Fruit fly (Drosophila melanogaster): ENCODE results near the gene CG11722.

Gene CG11722

DNA sequence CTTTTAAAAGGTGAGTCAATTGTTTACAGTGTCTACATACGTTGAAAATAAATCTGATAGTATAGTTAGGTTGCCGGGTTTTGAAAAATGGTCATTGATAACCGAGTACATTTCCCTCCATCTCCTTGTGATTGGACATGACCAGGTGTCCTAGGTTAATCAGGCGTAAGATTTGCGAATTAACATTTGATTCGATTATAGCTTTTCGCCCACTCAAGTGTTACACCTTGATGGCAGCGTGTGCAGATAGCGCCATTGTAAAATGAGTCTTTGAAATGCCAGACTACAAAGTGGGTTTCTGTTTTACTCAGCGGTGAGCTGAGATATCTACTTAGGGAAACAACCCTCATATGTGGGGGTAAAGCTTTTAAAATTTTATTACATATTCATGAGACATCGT, 9.7 kb upstream of the CG11722 start:
- TF ChIP-seq MESR4 (GFP tag; optimal IDR thresholded peaks at IDR 0.05) (no peak), CG32532 (GFP tag; IDR thresholded peaks at IDR 0.05) (no peak), CHES-1-like (GFP tag; optimal IDR thresholded peaks at IDR 0.05) (no peak), CG14965 (GFP tag; optimal IDR thresholded peaks at IDR 0.05; ENCODE audit: borderline replicate concordance) (no peak), CoRest (tag; optimal IDR thresholded peaks at IDR 0.05) (no peak), CG7357 (GFP tag; IDR thresholded peaks at IDR 0.05) (no peak), Doc3 (GFP tag; IDR thresholded peaks at IDR 0.05; ENCODE audit: partially characterized antibody) (no peak), btn (GFP tag; optimal IDR thresholded peaks at IDR 0.05) (no peak), CG2120 (GFP tag; optimal IDR thresholded peaks at IDR 0.05) (peak; percentile 34), Kr (GFP tag; optimal IDR thresholded peaks at IDR 0.05) (no peak), CG10959 (GFP tag; IDR thresholded peaks at IDR 0.05) (no peak), p53 (GFP tag; optimal IDR thresholded peaks at IDR 0.05) (no peak), ap (GFP tag; IDR thresholded peaks at IDR 0.05) (no peak), CG3163 (GFP tag; optimal IDR thresholded peaks at IDR 0.05) (no peak), CG31441 (GFP tag; IDR thresholded peaks at IDR 0.05) (no peak), CG11560 (tag; IDR thresholded peaks at IDR 0.05) (no peak), CG2678 (tag; optimal IDR thresholded peaks at IDR 0.05) (no peak), sug (tag; optimal IDR thresholded peaks at IDR 0.05) (peak; percentile 30), CG7556 (GFP tag; optimal IDR thresholded peaks at IDR 0.05) (peak; percentile 24), ash1 (GFP tag; optimal IDR thresholded peaks at IDR 0.05) (no peak), twi (tag; optimal IDR thresholded peaks at IDR 0.05) (no peak), run (tag; optimal IDR thresholded peaks at IDR 0.05) (no peak), CG2875 (GFP tag; optimal IDR thresholded peaks at IDR 0.05) (no peak), CTCF (GFP tag; optimal IDR thresholded peaks at IDR 0.05) (no peak), kni (GFP tag; optimal IDR thresholded peaks at IDR 0.05) (no peak), mirr (GFP tag; optimal IDR thresholded peaks at IDR 0.05) (peak; percentile 82), stwl (tag; optimal IDR thresholded peaks at IDR 0.05) (no peak), exex (tag; optimal IDR thresholded peaks at IDR 0.05) (peak; percentile 79)

DNA sequence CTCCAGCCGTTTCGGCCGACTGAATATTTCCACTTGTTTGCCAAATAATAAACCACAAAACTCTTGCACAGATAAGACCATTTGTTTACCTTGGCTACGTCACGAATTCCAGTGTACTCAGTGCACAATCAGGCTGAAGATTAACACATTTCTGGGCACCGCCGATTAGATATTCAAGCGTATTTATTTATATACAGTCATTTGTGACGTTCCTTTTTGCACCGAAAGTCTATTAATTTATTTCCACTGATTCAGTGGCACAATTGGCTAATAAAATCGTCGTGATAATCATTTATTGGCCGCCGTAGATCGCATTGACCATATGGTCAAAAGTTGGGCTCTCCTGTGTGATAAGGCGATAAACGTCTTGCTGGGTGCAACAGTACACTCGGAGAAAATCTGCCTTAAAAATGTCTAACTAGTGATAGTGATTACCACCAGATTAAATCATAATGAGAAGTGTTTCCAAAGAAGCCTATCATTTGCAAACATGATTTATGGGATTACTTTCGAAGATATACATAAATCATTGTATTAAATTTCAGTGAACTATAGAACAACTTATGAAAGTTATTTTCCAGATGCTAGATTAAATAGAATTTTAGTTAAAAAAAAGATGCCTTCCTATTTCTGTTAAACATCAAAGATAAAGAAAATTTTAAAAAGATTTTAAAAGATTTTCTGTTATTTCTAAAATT, 9.1 kb upstream of the CG11722 start:
- TF ChIP-seq nmo (GFP tag; optimal IDR thresholded peaks at IDR 0.05), result peak; percentile 14
- TF ChIP-seq gfzf (GFP tag; optimal IDR thresholded peaks at IDR 0.05), result no peak
- TF ChIP-seq otp (GFP tag; IDR thresholded peaks at IDR 0.05), result no peak
- TF ChIP-seq corto (GFP tag; optimal IDR thresholded peaks at IDR 0.05), result peak; percentile 66
- TF ChIP-seq pan (optimal IDR thresholded peaks at IDR 0.05), result no peak
- TF ChIP-seq pan (GFP tag; optimal IDR thresholded peaks at IDR 0.05 in 1 of 2, IDR thresholded peaks at IDR 0.05 in 1 of 2), result no peak
- no peak for TF ChIP-seq repo (GFP tag; optimal IDR thresholded peaks at IDR 0.05)
- peak; percentile 42 for TF ChIP-seq grau (tag; optimal IDR thresholded peaks at IDR 0.05)
- no peak for TF ChIP-seq CG3726 (GFP tag; IDR thresholded peaks at IDR 0.05)
- TF ChIP-seq CG11247 (GFP tag; IDR thresholded peaks at IDR 0.05), result no peak
- no peak for TF ChIP-seq al (GFP tag; IDR thresholded peaks at IDR 0.05)
- TF ChIP-seq unc-4 (GFP tag; IDR thresholded peaks at IDR 0.05; ENCODE audit: partially characterized antibody), result no peak
- TF ChIP-seq Gsc (GFP tag; IDR thresholded peaks at IDR 0.05), result no peak
- peak; percentile 22 for TF ChIP-seq pfk (GFP tag; optimal IDR thresholded peaks at IDR 0.05)
- TF ChIP-seq fu2 (GFP tag; optimal IDR thresholded peaks at IDR 0.05), result no peak
- no peak for TF ChIP-seq CG2116 (GFP tag; optimal IDR thresholded peaks at IDR 0.05)
- peak; percentile 7 for TF ChIP-seq PHDP (tag; optimal IDR thresholded peaks at IDR 0.05)
- no peak for TF ChIP-seq Mrtf (GFP tag; IDR thresholded peaks at IDR 0.05)
- TF ChIP-seq knrl (GFP tag; IDR thresholded peaks at IDR 0.05; ENCODE audit: partially characterized antibody), result no peak
- TF ChIP-seq amos (GFP tag; IDR thresholded peaks at IDR 0.05; ENCODE audit: partially characterized antibody), result no peak
- TF ChIP-seq CG10209 (GFP tag; optimal IDR thresholded peaks at IDR 0.05), result peak; percentile 14
- no peak for TF ChIP-seq Hr3 (GFP tag; optimal IDR thresholded peaks at IDR 0.05)
- TF ChIP-seq Asciz (GFP tag; optimal IDR thresholded peaks at IDR 0.05), result no peak
- peak; percentile 2 for TF ChIP-seq CG18619 (GFP tag; optimal IDR thresholded peaks at IDR 0.05)

All from whole organism, embryonic.